In the genomic region with DNA sequence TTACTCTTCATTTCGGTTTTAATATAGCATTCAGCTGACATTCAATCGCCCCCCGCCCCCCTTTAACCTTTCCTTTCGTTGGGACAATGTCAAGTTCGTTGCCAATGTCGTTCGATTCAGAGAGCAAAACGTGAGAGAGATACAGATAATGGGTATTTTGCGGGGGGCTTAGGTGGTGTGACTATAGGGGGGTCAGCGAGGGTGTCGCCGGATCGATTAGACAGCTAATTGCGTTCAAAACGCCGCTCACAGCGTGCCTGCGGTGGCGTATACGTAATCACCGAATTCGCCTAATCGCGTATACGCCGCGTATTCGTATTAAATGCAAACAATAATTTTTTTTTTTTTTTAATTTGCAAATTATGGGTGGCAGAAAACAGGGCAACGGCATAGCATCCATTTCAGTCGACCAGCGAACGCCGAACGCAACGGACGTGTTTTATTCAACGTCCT, we compare ENCODE assay signal across 1 fruit fly cellular context.
TF ChIP-seq lines count a peak whose summit lies in the region.

Gene CG4607, plus strand, starts transcription at position 403 of the 453 bp plus-strand sequence.

TF ChIP-seq in whole organism, embryonic, 481 proteins besides CTCF, POLR2A, EP300 and RAD21 (continued from another document):
- TF ChIP-seq crc (GFP tag; optimal IDR thresholded peaks at IDR 0.05; lab: Kevin White, UChicago) (no peak), Sox102F (GFP tag; optimal IDR thresholded peaks at IDR 0.05; lab: Kevin White, UChicago) (no peak), CG2202 (tag; optimal IDR thresholded peaks at IDR 0.05; lab: Kevin White, UChicago) (no peak), CG34376 (GFP tag; optimal IDR thresholded peaks at IDR 0.05; lab: Kevin White, UChicago) (peak; percentile 61), CG8281 (tag; optimal IDR thresholded peaks at IDR 0.05; lab: Kevin White, UChicago) (no peak), Hr51 (GFP tag; optimal IDR thresholded peaks at IDR 0.05; lab: Kevin White, UChicago) (no peak), prd (optimal IDR thresholded peaks at IDR 0.05; lab: Kevin White, UChicago) (no peak), prd (GFP tag; IDR thresholded peaks at IDR 0.05; lab: Robert Waterston, UW) (peak; percentile 21; the same call in 1 of the 3 replicates), CG10274 (GFP tag; optimal IDR thresholded peaks at IDR 0.05; lab: Kevin White, UChicago) (no peak), CG7745 (tag; optimal IDR thresholded peaks at IDR 0.05; lab: Kevin White, UChicago) (no peak), CG4360 (GFP tag; IDR thresholded peaks at IDR 0.05; lab: Robert Waterston, UW) (no peak), ham (GFP tag; IDR thresholded peaks at IDR 0.05; lab: Robert Waterston, UW) (no peak), sr (GFP tag; IDR thresholded peaks at IDR 0.05; lab: Robert Waterston, UW) (no peak), CG3838 (GFP tag; optimal IDR thresholded peaks at IDR 0.05; lab: Kevin White, UChicago) (no peak), odd (GFP tag; optimal IDR thresholded peaks at IDR 0.05; lab: Kevin White, UChicago) (no peak), CG33557 (GFP tag; optimal IDR thresholded peaks at IDR 0.05; lab: Kevin White, UChicago) (no peak), pfk (GFP tag; optimal IDR thresholded peaks at IDR 0.05; lab: Kevin White, UChicago) (no peak), btn (GFP tag; optimal IDR thresholded peaks at IDR 0.05; lab: Kevin White, UChicago) (no peak), CG7372 (GFP tag; IDR thresholded peaks at IDR 0.05; lab: Robert Waterston, UW) (peak; percentile 71), aop (GFP tag; IDR thresholded peaks at IDR 0.05; lab: Robert Waterston, UW) (no peak), dimm (GFP tag; IDR thresholded peaks at IDR 0.05; lab: Robert Waterston, UW) (no peak), shn (GFP tag; optimal IDR thresholded peaks at IDR 0.05; lab: Kevin White, UChicago) (no peak), CG6813 (GFP tag; optimal IDR thresholded peaks at IDR 0.05; lab: Kevin White, UChicago) (no peak), grn (GFP tag; optimal IDR thresholded peaks at IDR 0.05; lab: Kevin White, UChicago) (no peak), pzg (GFP tag; optimal IDR thresholded peaks at IDR 0.05; lab: Kevin White, UChicago) (no peak), slbo (GFP tag; IDR thresholded peaks at IDR 0.05; lab: Robert Waterston, UW) (0 out of 2 replicates have a peak, but pooled peaks have one; percentile 10), CG12391 (tag; optimal IDR thresholded peaks at IDR 0.05; lab: Kevin White, UChicago) (no peak), sd (tag; optimal IDR thresholded peaks at IDR 0.05; lab: Kevin White, UChicago) (no peak), CG8765 (GFP tag; IDR thresholded peaks at IDR 0.05; lab: Robert Waterston, UW) (no peak), br (optimal IDR thresholded peaks at IDR 0.05; lab: Kevin White, UChicago) (no peak), cato (GFP tag; optimal IDR thresholded peaks at IDR 0.05; lab: Kevin White, UChicago; ENCODE audit: borderline replicate concordance) (no peak), Dip3 (GFP tag; optimal IDR thresholded peaks at IDR 0.05; lab: Kevin White, UChicago) (no peak), CG3163 (GFP tag; optimal IDR thresholded peaks at IDR 0.05; lab: Kevin White, UChicago) (no peak), D19B (GFP tag; optimal IDR thresholded peaks at IDR 0.05; lab: Kevin White, UChicago) (peak; percentile 4), cas (GFP tag; IDR thresholded peaks at IDR 0.05; lab: Robert Waterston, UW) (no peak), Asciz (GFP tag; optimal IDR thresholded peaks at IDR 0.05; lab: Kevin White, UChicago) (no peak), CG1792 (GFP tag; optimal IDR thresholded peaks at IDR 0.05; lab: Kevin White, UChicago) (no peak), Dfd (GFP tag; optimal IDR thresholded peaks at IDR 0.05; lab: Kevin White, UChicago) (no peak), bcd (GFP tag; optimal IDR thresholded peaks at IDR 0.05; lab: Kevin White, UChicago) (no peak), Nf-YB (GFP tag; optimal IDR thresholded peaks at IDR 0.05; lab: Kevin White, UChicago) (no peak), CG7271 (tag; optimal IDR thresholded peaks at IDR 0.05; lab: Kevin White, UChicago) (no peak), ac (GFP tag; optimal IDR thresholded peaks at IDR 0.05; lab: Kevin White, UChicago) (no peak), Dll (GFP tag; IDR thresholded peaks at IDR 0.05; lab: Robert Waterston, UW; ENCODE audit: partially characterized antibody) (no peak), Bdp1 (GFP tag; optimal IDR thresholded peaks at IDR 0.05; lab: Kevin White, UChicago) (no peak), Aef1 (GFP tag; IDR thresholded peaks at IDR 0.05; lab: Robert Waterston, UW) (no peak), ATbp (GFP tag; optimal IDR thresholded peaks at IDR 0.05; lab: Kevin White, UChicago) (no peak), phol (tag; optimal IDR thresholded peaks at IDR 0.05; lab: Kevin White, UChicago) (no peak), Atf3 (GFP tag; optimal IDR thresholded peaks at IDR 0.05; lab: Kevin White, UChicago) (no peak), grau (tag; optimal IDR thresholded peaks at IDR 0.05; lab: Kevin White, UChicago) (no peak), ewg (GFP tag; optimal IDR thresholded peaks at IDR 0.05; lab: Kevin White, UChicago) (no peak), hkb (optimal IDR thresholded peaks at IDR 0.05; lab: Kevin White, UChicago) (no peak), hkb (GFP tag; IDR thresholded peaks at IDR 0.05; lab: Robert Waterston, UW) (no peak), psq (GFP tag; optimal IDR thresholded peaks at IDR 0.05; lab: Kevin White, UChicago) (no peak), sqz (GFP tag; optimal IDR thresholded peaks at IDR 0.05; lab: Kevin White, UChicago) (no peak), BEAF-32 (GFP tag; optimal IDR thresholded peaks at IDR 0.05; lab: Kevin White, UChicago) (no peak), Vsx1 (GFP tag; optimal IDR thresholded peaks at IDR 0.05; lab: Kevin White, UChicago) (no peak), CG4730 (GFP tag; IDR thresholded peaks at IDR 0.05; lab: Robert Waterston, UW) (no peak), CG13624 (GFP tag; optimal IDR thresholded peaks at IDR 0.05; lab: Kevin White, UChicago) (no peak), NK7.1 (GFP tag; optimal IDR thresholded peaks at IDR 0.05; lab: Kevin White, UChicago) (no peak), CG15073 (GFP tag; optimal IDR thresholded peaks at IDR 0.05; lab: Kevin White, UChicago) (no peak), da (GFP tag; optimal IDR thresholded peaks at IDR 0.05; lab: Kevin White, UChicago) (no peak), ERR (GFP tag; optimal IDR thresholded peaks at IDR 0.05; lab: Kevin White, UChicago) (peak; percentile 53), Hand (GFP tag; optimal IDR thresholded peaks at IDR 0.05; lab: Kevin White, UChicago) (no peak), CG10654 (GFP tag; optimal IDR thresholded peaks at IDR 0.05; lab: Kevin White, UChicago) (no peak), her (GFP tag; optimal IDR thresholded peaks at IDR 0.05; lab: Kevin White, UChicago) (no peak), caup (GFP tag; optimal IDR thresholded peaks at IDR 0.05; lab: Kevin White, UChicago; ENCODE audit: severe bottlenecking) (no peak), croc (GFP tag; conservative IDR thresholded peaks at IDR 0.05; lab: Robert Waterston, UW) (no peak), CG16863 (GFP tag; optimal IDR thresholded peaks at IDR 0.05; lab: Kevin White, UChicago) (no peak), Xbp1 (GFP tag; optimal IDR thresholded peaks at IDR 0.05; lab: Kevin White, UChicago) (no peak), Ravus (GFP tag; IDR thresholded peaks at IDR 0.05; lab: Robert Waterston, UW) (no peak), Hmr (GFP tag; optimal IDR thresholded peaks at IDR 0.05; lab: Kevin White, UChicago) (no peak), chm (GFP tag; IDR thresholded peaks at IDR 0.05; lab: Robert Waterston, UW) (no peak), dmrt11E (tag; optimal IDR thresholded peaks at IDR 0.05; lab: Kevin White, UChicago) (no peak), Pdp1 (GFP tag; optimal IDR thresholded peaks at IDR 0.05; lab: Kevin White, UChicago) (peak in 1 of 2 experiments; percentile 36), cwo (GFP tag; optimal IDR thresholded peaks at IDR 0.05; lab: Kevin White, UChicago) (peak; percentile 77), ato (GFP tag; IDR thresholded peaks at IDR 0.05; lab: Robert Waterston, UW; ENCODE audit: partially characterized antibody) (no peak), gsb (GFP tag; IDR thresholded peaks at IDR 0.05; lab: Robert Waterston, UW) (no peak), gfzf (GFP tag; optimal IDR thresholded peaks at IDR 0.05; lab: Kevin White, UChicago) (no peak), CG8290 (GFP tag; optimal IDR thresholded peaks at IDR 0.05; lab: Kevin White, UChicago) (no peak), CG8290 (tag; optimal IDR thresholded peaks at IDR 0.05; lab: Kevin White, UChicago) (no peak), Bgb (GFP tag; IDR thresholded peaks at IDR 0.05; lab: Robert Waterston, UW; ENCODE audit: partially characterized antibody) (no peak), Nf-YA (GFP tag; IDR thresholded peaks at IDR 0.05; lab: Robert Waterston, UW) (no peak), Stat92E (GFP tag; optimal IDR thresholded peaks at IDR 0.05; lab: Kevin White, UChicago) (no peak), luna (GFP tag; optimal IDR thresholded peaks at IDR 0.05; lab: Kevin White, UChicago) (no peak), CG10366 (GFP tag; IDR thresholded peaks at IDR 0.05; lab: Robert Waterston, UW) (no peak), kah (GFP tag; optimal IDR thresholded peaks at IDR 0.05; lab: Kevin White, UChicago) (no peak), ap (GFP tag; IDR thresholded peaks at IDR 0.05; lab: Robert Waterston, UW) (no peak), oc (tag; optimal IDR thresholded peaks at IDR 0.05; lab: Kevin White, UChicago) (no peak), CG1832 (GFP tag; optimal IDR thresholded peaks at IDR 0.05; lab: Kevin White, UChicago) (no peak), pita (GFP tag; optimal IDR thresholded peaks at IDR 0.05; lab: Kevin White, UChicago) (no peak), Rx (GFP tag; IDR thresholded peaks at IDR 0.05; lab: Robert Waterston, UW) (no peak), NC2β (GFP tag; optimal IDR thresholded peaks at IDR 0.05; lab: Kevin White, UChicago) (no peak), CG33213 (GFP tag; optimal IDR thresholded peaks at IDR 0.05; lab: Kevin White, UChicago) (no peak), trem (tag; optimal IDR thresholded peaks at IDR 0.05; lab: Kevin White, UChicago) (no peak), jing (GFP tag; optimal IDR thresholded peaks at IDR 0.05; lab: Kevin White, UChicago) (no peak), Ets65A (GFP tag; lab: Kevin White, UChicago) (peak; percentile 66), tio (GFP tag; optimal IDR thresholded peaks at IDR 0.05; lab: Kevin White, UChicago) (no peak), cg (GFP tag; optimal IDR thresholded peaks at IDR 0.05; lab: Kevin White, UChicago) (no peak), fd3F (GFP tag; optimal IDR thresholded peaks at IDR 0.05; lab: Kevin White, UChicago) (no peak), CG1024 (GFP tag; IDR thresholded peaks at IDR 0.05; lab: Robert Waterston, UW) (no peak), CG16779 (GFP tag; IDR thresholded peaks at IDR 0.05; lab: Robert Waterston, UW) (no peak), CG11247 (GFP tag; IDR thresholded peaks at IDR 0.05; lab: Robert Waterston, UW) (no peak), Lhr (GFP tag; optimal IDR thresholded peaks at IDR 0.05; lab: Kevin White, UChicago) (no peak), ems (GFP tag; optimal IDR thresholded peaks at IDR 0.05; lab: Kevin White, UChicago) (no peak), CG6689 (GFP tag; IDR thresholded peaks at IDR 0.05; lab: Robert Waterston, UW) (no peak), CG13775 (GFP tag; optimal IDR thresholded peaks at IDR 0.05; lab: Kevin White, UChicago) (no peak), bowl (GFP tag; IDR thresholded peaks at IDR 0.05; lab: Robert Waterston, UW) (no peak), MESR4 (GFP tag; optimal IDR thresholded peaks at IDR 0.05; lab: Kevin White, UChicago) (no peak), crol (GFP tag; IDR thresholded peaks at IDR 0.05; lab: Robert Waterston, UW) (peak; percentile 39; the same call in 1 of the 2 replicates)
